Fruit fly (Drosophila melanogaster) whole organism, wandering third instar larva: ENCODE measurements around the gene CG42750.

Experiments used
- Abd-B ChIP-seq: fragments of >200 bp; optimal IDR thresholded peaks from 2 replicates; lab custom pipeline; 2017; ENCODE audit warnings: missing biosample characterization, missing genetic modification characterization
- CG32264 ChIP-seq: fragments of 200-800 bp; sonication (Bioruptor generic); optimal IDR thresholded peaks from 2 replicates; lab custom pipeline; 2016; ENCODE audit warnings: missing biosample characterization, missing genetic modification characterization
- CG9705 ChIP-seq: fragments of 200-800 bp; sonication (Bioruptor generic); optimal IDR thresholded peaks from 2 replicates; lab custom pipeline; 2018; ENCODE audit warnings: missing biosample characterization, mild to moderate bottlenecking, missing genetic modification characterization
- CrebA ChIP-seq: fragments of 200-800 bp; sonication (Bioruptor generic); optimal IDR thresholded peaks from 2 replicates; lab custom pipeline; 2016; ENCODE audit warnings: missing biosample characterization, mild to moderate bottlenecking, missing genetic modification characterization, borderline replicate concordance
- Dfd ChIP-seq: fragments of >200 bp; optimal IDR thresholded peaks from 2 replicates; lab custom pipeline; 2017; ENCODE audit warnings: missing biosample characterization, missing genetic modification characterization
- Dif ChIP-seq: fragments of 200-275, 200-300 bp; sonication (Bioruptor generic); optimal IDR thresholded peaks from 2 replicates; lab custom pipeline; 2018; ENCODE audit warnings: missing biosample characterization, missing genetic modification characterization; ENCODE audit not compliant: partially characterized antibody
- GATAd ChIP-seq: sonication (Bioruptor generic); optimal IDR thresholded peaks from 2 replicates; lab custom pipeline; 2016; ENCODE audit warnings: missing biosample characterization, missing genetic modification characterization
- HLH106 ChIP-seq: fragments of 200-800 bp; optimal IDR thresholded peaks from 3 replicates; lab custom pipeline; 2019; ENCODE audit warnings: missing biosample characterization, mild to moderate bottlenecking, missing genetic modification characterization, moderate library complexity
- Hnf4 ChIP-seq: fragments of 200-800 bp; sonication (Bioruptor generic); optimal IDR thresholded peaks from 2 replicates; lab custom pipeline; 2016; ENCODE audit warnings: missing biosample characterization, mild to moderate bottlenecking, missing genetic modification characterization
- Hr78 ChIP-seq: fragments of >200 bp; optimal IDR thresholded peaks from 2 replicates; lab custom pipeline; 2017; ENCODE audit warnings: missing biosample characterization, missing genetic modification characterization
- Hr83 ChIP-seq: fragments of 200-300 bp; sonication (Bioruptor generic); optimal IDR thresholded peaks from 2 replicates; lab custom pipeline; 2016; ENCODE audit warnings: missing biosample characterization, mild to moderate bottlenecking, missing genetic modification characterization, moderate library complexity; ENCODE audit not compliant: poor library complexity, severe bottlenecking
- Jra ChIP-seq: sonication (Bioruptor generic); optimal IDR thresholded peaks from 2 replicates; lab custom pipeline; 2016; ENCODE audit warnings: missing biosample characterization, missing genetic modification characterization
- Mio ChIP-seq: sonication (Bioruptor generic); optimal IDR thresholded peaks from 2 replicates; lab custom pipeline; 2016; ENCODE audit warnings: missing biosample characterization, missing genetic modification characterization
- Myc ChIP-seq: fragments of >200 bp; optimal IDR thresholded peaks from 2 replicates; lab custom pipeline; 2017
- N ChIP-seq: fragments of >200 bp; optimal IDR thresholded peaks from 2 replicates; lab custom pipeline; 2018; ENCODE audit warnings: missing biosample characterization, missing external identifiers, missing genetic modification characterization
- OdsH ChIP-seq: fragments of 200-800 bp; sonication (Bioruptor generic); optimal IDR thresholded peaks from 2 replicates; lab custom pipeline; 2016; ENCODE audit warnings: missing biosample characterization, mild to moderate bottlenecking, missing genetic modification characterization
- Rel ChIP-seq, 2 experiments: fragments of 200-800 bp; sonication (Bioruptor generic) in 1 of 2; optimal IDR thresholded peaks; 2 replicates in 1 of 2; 3 replicates in 1 of 2; lab custom pipeline; 2016 to 2019; ENCODE audit warnings: mild to moderate bottlenecking in 2 of 2, missing biosample characterization in 2 of 2, missing genetic modification characterization in 2 of 2, moderate library complexity in 1 of 2
- Sp1 ChIP-seq: fragments of 200-800 bp; sonication (Bioruptor generic); optimal IDR thresholded peaks from 3 replicates; lab custom pipeline; 2019; ENCODE audit warnings: missing biosample characterization, mild to moderate bottlenecking, missing genetic modification characterization, moderate library complexity
- Vsx2 ChIP-seq: fragments of 200-300, 225-300 bp; sonication (Bioruptor generic); optimal IDR thresholded peaks from 2 replicates; lab custom pipeline; 2018; ENCODE audit warnings: missing biosample characterization, missing genetic modification characterization; ENCODE audit not compliant: partially characterized antibody
- br ChIP-seq: fragments of 200-800 bp; sonication (Bioruptor generic); optimal IDR thresholded peaks from 2 replicates; lab custom pipeline; 2016; ENCODE audit warnings: missing biosample characterization, missing genetic modification characterization
- brk ChIP-seq: fragments of 200-800 bp; sonication (Bioruptor generic); optimal IDR thresholded peaks from 2 replicates; lab custom pipeline; 2016; ENCODE audit warnings: missing biosample characterization, mild to moderate bottlenecking, missing genetic modification characterization
- dl ChIP-seq, 2 experiments: fragments of 175-275, 200-275 bp in 1 of 2; fragments of 200-275 bp in 1 of 2; sonication (Bioruptor generic); optimal IDR thresholded peaks; lab custom pipeline; 2018; ENCODE audit warnings: mild to moderate bottlenecking in 2 of 2, missing biosample characterization in 2 of 2, missing genetic modification characterization in 2 of 2, moderate library complexity in 2 of 2; ENCODE audit not compliant: partially characterized antibody in 2 of 2, insufficient read depth in 1 of 2
- dmrt93B ChIP-seq: fragments of 200-800 bp; sonication (Bioruptor generic); optimal IDR thresholded peaks from 2 replicates; lab custom pipeline; 2018; ENCODE audit warnings: missing biosample characterization, mild to moderate bottlenecking, missing genetic modification characterization
- dsf ChIP-seq: sonication (Bioruptor generic); optimal IDR thresholded peaks from 2 replicates; lab custom pipeline; 2016; ENCODE audit warnings: missing biosample characterization, missing genetic modification characterization, borderline replicate concordance
- ey ChIP-seq: fragments of 200-800 bp; sonication (Bioruptor generic); optimal IDR thresholded peaks from 2 replicates; lab custom pipeline; 2016; ENCODE audit warnings: missing biosample characterization, missing genetic modification characterization
- foxo ChIP-seq, 2 experiments: fragments of 200-800 bp; sonication (Bioruptor generic); optimal IDR thresholded peaks; 2 replicates in 1 of 2; 3 replicates in 1 of 2; lab custom pipeline; 2016 to 2017; ENCODE audit warnings: missing biosample characterization in 2 of 2, missing genetic modification characterization in 2 of 2
- fru ChIP-seq: fragments of 200-800 bp; sonication (Bioruptor generic); optimal IDR thresholded peaks from 3 replicates; lab custom pipeline; 2016; ENCODE audit warnings: missing biosample characterization, mild to moderate bottlenecking, missing genetic modification characterization
- h ChIP-seq: fragments of 200-800 bp; sonication (Bioruptor generic); optimal IDR thresholded peaks from 3 replicates; lab custom pipeline; 2016; ENCODE audit warnings: missing biosample characterization, mild to moderate bottlenecking, missing genetic modification characterization
- jim ChIP-seq: fragments of 175-275, 200-325 bp; sonication (Bioruptor generic); optimal IDR thresholded peaks from 2 replicates; lab custom pipeline; 2016; ENCODE audit warnings: missing biosample characterization, mild to moderate bottlenecking, missing genetic modification characterization
- lola ChIP-seq: fragments of >200 bp; optimal IDR thresholded peaks from 2 replicates; lab custom pipeline; 2017; ENCODE audit warnings: missing biosample characterization, missing genetic modification characterization
- pan ChIP-seq: fragments of >200 bp; optimal IDR thresholded peaks from 2 replicates; lab custom pipeline; 2017
- psq ChIP-seq: fragments of 200-800 bp; sonication (Bioruptor generic); optimal IDR thresholded peaks from 3 replicates; lab custom pipeline; 2017; ENCODE audit warnings: missing biosample characterization, mild to moderate bottlenecking, missing genetic modification characterization, moderate library complexity
- rgr ChIP-seq: fragments of 200-800 bp; sonication (Bioruptor generic); optimal IDR thresholded peaks from 3 replicates; lab custom pipeline; 2016; ENCODE audit warnings: missing biosample characterization, mild to moderate bottlenecking, missing genetic modification characterization
- sage ChIP-seq: fragments of 200-800 bp; sonication (Bioruptor generic); optimal IDR thresholded peaks from 2 replicates; lab custom pipeline; 2016; ENCODE audit warnings: missing biosample characterization, mild to moderate bottlenecking, missing genetic modification characterization
- sv ChIP-seq: fragments of 200-800 bp; sonication (Bioruptor generic); optimal IDR thresholded peaks from 3 replicates; lab custom pipeline; 2016; ENCODE audit warnings: missing biosample characterization, missing genetic modification characterization
- tai ChIP-seq: sonication (Bioruptor generic); optimal IDR thresholded peaks from 2 replicates; lab custom pipeline; 2016; ENCODE audit warnings: missing biosample characterization, missing genetic modification characterization
- usp ChIP-seq: fragments of >200 bp; optimal IDR thresholded peaks from 2 replicates; lab custom pipeline; 2017; ENCODE audit warnings: missing biosample characterization, missing genetic modification characterization
- woc ChIP-seq: sonication (Bioruptor generic); optimal IDR thresholded peaks from 2 replicates; lab custom pipeline; 2016; ENCODE audit warnings: missing biosample characterization, mild to moderate bottlenecking, missing genetic modification characterization

Gene CG42750

dm6 chr2L:18150393-18151133, 125.0 kb downstream of the CG42750 start:
- TF ChIP-seq Hr83 (peak; percentile 86), Jra (GFP tag; lab: Kevin White, UChicago) (peak; percentile 18), tai (GFP tag; lab: Kevin White, UChicago) (no peak), CrebA (GFP tag; lab: Kevin White, UChicago) (peak; percentile 24), dl (GFP tag; optimal IDR thresholded peaks at IDR 0.05; lab: Kevin White, UChicago; ENCODE audit: insufficient read depth in 1 of 2, partially characterized antibody in 2 of 2) (no peak), usp (GFP tag; lab: Kevin White, UChicago) (no peak), Vsx2 (no peak), rgr (peak; percentile 42), GATAd (GFP tag; lab: Kevin White, UChicago) (no peak), woc (GFP tag; lab: Kevin White, UChicago) (peak; percentile 80), psq (GFP tag; lab: Kevin White, UChicago) (peak; percentile 34), OdsH (GFP tag; lab: Kevin White, UChicago) (peak; percentile 63), Dif (GFP tag; lab: Kevin White, UChicago) (no peak), jim (GFP tag; lab: Kevin White, UChicago) (no peak), sv (GFP tag; lab: Kevin White, UChicago) (peak; percentile 35), Mio (GFP tag; lab: Kevin White, UChicago) (no peak), foxo (GFP tag; optimal IDR thresholded peaks at IDR 0.05; lab: Kevin White, UChicago) (peak in 1 of 2 experiments; percentile 70), h (GFP tag; lab: Kevin White, UChicago) (peak; percentile 62), Abd-B (GFP tag; lab: Kevin White, UChicago) (no peak), Rel (GFP tag; optimal IDR thresholded peaks at IDR 0.05; lab: Kevin White, UChicago) (no peak), Rel (tag; optimal IDR thresholded peaks at IDR 0.05; lab: Kevin White, UChicago) (peak; percentile 48), lola (GFP tag; lab: Kevin White, UChicago) (no peak), dmrt93B (GFP tag; lab: Kevin White, UChicago) (no peak), Hr78 (GFP tag; lab: Kevin White, UChicago) (no peak), Myc (lab: Kevin White, UChicago) (no peak), CG32264 (GFP tag; lab: Kevin White, UChicago) (peak; percentile 44), Dfd (no peak), pan (lab: Kevin White, UChicago) (no peak), CG9705 (no peak), brk (no peak), br (peak; percentile 58), ey (GFP tag; lab: Kevin White, UChicago) (peak; percentile 66), Sp1 (GFP tag; lab: Kevin White, UChicago) (peak; percentile 6), sage (GFP tag; lab: Kevin White, UChicago) (no peak), Hnf4 (GFP tag; lab: Kevin White, UChicago) (peak; percentile 40), N (GFP tag; lab: Kevin White, UChicago) (peak; percentile 15), HLH106 (tag; lab: Kevin White, UChicago) (peak; percentile 20), fru (peak; percentile 81), dsf (no peak)

- TF ChIP-seq HLH106 (tag; lab: Kevin White, UChicago) = no peak
- no peak for TF ChIP-seq Hr83
Measured at dm6 chr2L:18149903-18150302, 125.7 kb downstream of the CG42750 start.
